Worm (Caenorhabditis elegans): ENCODE measurements around the gene srh-266.

Gene srh-266

ce11 chrV:708808-709207 is 44.2 kb downstream of the srh-266 start, which contains the start of gene srbc-39:
TSS of gene srbc-39 (plus strand) at chrV:709108.
- no peak for TF ChIP-seq lin-14 (GFP tag; optimal IDR thresholded peaks at IDR 0.05)
- TF ChIP-seq ceh-8 (GFP tag; optimal IDR thresholded peaks at IDR 0.05), result no peak
- TF ChIP-seq F16B12.6 (tag; optimal IDR thresholded peaks at IDR 0.05), result no peak
- no peak for TF ChIP-seq fkh-8 (tag; optimal IDR thresholded peaks at IDR 0.05)
- no peak for TF ChIP-seq nhr-12 (tag; optimal IDR thresholded peaks at IDR 0.05)
- TF ChIP-seq lin-13 (GFP tag; optimal IDR thresholded peaks at IDR 0.05), result no peak
- TF ChIP-seq pag-3 (tag; optimal IDR thresholded peaks at IDR 0.05; ENCODE audit: borderline replicate concordance, insufficient read depth), result no peak
- TF ChIP-seq ces-1 (GFP tag; optimal IDR thresholded peaks at IDR 0.05), result no peak
- no peak for TF ChIP-seq efl-3 (GFP tag; optimal IDR thresholded peaks at IDR 0.05)
- no peak for TF ChIP-seq efl-1 (optimal IDR thresholded peaks at IDR 0.05)
- TF ChIP-seq efl-1 (GFP tag; optimal IDR thresholded peaks at IDR 0.05 in 1 of 2), result no peak
- TF ChIP-seq C16A3.4 (tag; optimal IDR thresholded peaks at IDR 0.05), result no peak
- TF ChIP-seq nhr-90 (tag; optimal IDR thresholded peaks at IDR 0.05; ENCODE audit: poor library complexity), result no peak
- TF ChIP-seq jun-1 (tag; optimal IDR thresholded peaks at IDR 0.05), result no peak
- TF ChIP-seq ceh-88 (GFP tag; IDR thresholded peaks at IDR 0.05), result no peak
- no peak for TF ChIP-seq lir-3 (tag; optimal IDR thresholded peaks at IDR 0.05; ENCODE audit: poor library complexity)
- no peak for TF ChIP-seq hlh-4 (tag; optimal IDR thresholded peaks at IDR 0.05)
- TF ChIP-seq lsy-2 (tag; optimal IDR thresholded peaks at IDR 0.05), result no peak

- TF ChIP-seq efl-1 (optimal IDR thresholded peaks at IDR 0.05) (no peak), efl-1 (GFP tag; optimal IDR thresholded peaks at IDR 0.05 in 1 of 2) (no peak), ets-5 (GFP tag; IDR thresholded peaks at IDR 0.05) (no peak), ceh-82 (tag; optimal IDR thresholded peaks at IDR 0.05) (no peak), swsn-7 (tag; optimal IDR thresholded peaks at IDR 0.05) (no peak), nhr-76 (tag; optimal IDR thresholded peaks at IDR 0.05) (no peak), F16B12.6 (tag; optimal IDR thresholded peaks at IDR 0.05) (no peak)
Measured at ce11 chrV:712882-713281, 48.3 kb downstream of the srh-266 start, which contains the start of gene cyp-33C11. TSS of gene cyp-33C11 (minus strand) at chrV:712982.

Measured in whole organism, L1 larva.